Worm (Caenorhabditis elegans) whole organism, L4 larva: Measurements from ENCODE around the gene uroc-1.

Experiments used
- F37D6.2 ChIP-seq: sonication (generic microtip); optimal IDR thresholded peaks from 2 replicates; lab custom pipeline; 2016; ENCODE audit warnings: mild to moderate bottlenecking, missing genetic modification characterization, missing compliant biosample characterization
- T20F7.1 ChIP-seq: fragments of 200-800 bp; sonication (Bioruptor generic); optimal IDR thresholded peaks from 2 replicates; lab custom pipeline; 2018; ENCODE audit warnings: mild to moderate bottlenecking, missing genetic modification characterization, missing compliant biosample characterization
- T26A8.4 ChIP-seq: fragments of 200-800 bp; sonication (Bioruptor generic); IDR thresholded peaks from 2 replicates; pipeline ENCODE4 v1.3.6; 2022; ENCODE audit warnings: missing genetic modification characterization, missing compliant biosample characterization
- Y105C5A.15 ChIP-seq: fragments of 200-800 bp; sonication (Bioruptor generic); IDR thresholded peaks from 2 replicates; pipeline ENCODE4 v1.3.6; 2022; ENCODE audit warnings: missing genetic modification characterization, missing compliant biosample characterization
- ZK337.2 ChIP-seq: fragments of 200-800 bp; sonication (Bioruptor generic); IDR thresholded peaks from 2 replicates; pipeline ENCODE4 v1.3.6; 2022; ENCODE audit warnings: missing genetic modification reagents, missing genetic modification characterization, missing compliant biosample characterization
- ama-1 ChIP-seq: fragments of 150-350 bp; optimal IDR thresholded peaks from 2 replicates; lab custom pipeline; 2014; ENCODE audit warnings: inconsistent platforms, mixed read lengths
- arid-1 ChIP-seq: fragments of 200-800 bp; sonication (Bioruptor generic); conservative IDR thresholded peaks from 2 replicates; pipeline ENCODE4 v1.3.6; 2022; ENCODE audit warnings: missing genetic modification reagents, missing genetic modification characterization, missing compliant biosample characterization
- ceh-28 ChIP-seq: fragments of 150-350 bp; optimal IDR thresholded peaks from 2 replicates; lab custom pipeline; 2014; ENCODE audit warnings: missing biosample characterization, missing genetic modification reagents, missing genetic modification characterization
- ceh-44 ChIP-seq: fragments of 200-800 bp; sonication (Bioruptor generic); IDR thresholded peaks from 2 replicates; pipeline ENCODE4 v1.3.6; 2022; ENCODE audit warnings: missing genetic modification reagents, missing genetic modification characterization, missing compliant biosample characterization
- ceh-62 ChIP-seq: sonication (generic microtip); optimal IDR thresholded peaks from 2 replicates; lab custom pipeline; 2017; ENCODE audit warnings: missing biosample characterization, missing genetic modification characterization
- cey-2 ChIP-seq: sonication (generic microtip); optimal IDR thresholded peaks from 3 replicates; lab custom pipeline; 2017; ENCODE audit warnings: missing genetic modification characterization, mild to moderate bottlenecking, missing compliant biosample characterization, antibody characterized with exemption, borderline replicate concordance; ENCODE audit not compliant: insufficient read depth
- daf-16 ChIP-seq, 3 experiments: sonication (generic microtip); optimal IDR thresholded peaks; 2 replicates each; lab custom pipeline; 2016 to 2017; ENCODE audit warnings: missing genetic modification characterization in 3 of 3, missing genetic modification reagents in 3 of 3, mild to moderate bottlenecking in 2 of 3, missing compliant biosample characterization in 2 of 3, missing biosample characterization in 1 of 3, moderate library complexity in 1 of 3
- daf-8 ChIP-seq: fragments of 200-800 bp; sonication (Bioruptor generic); IDR thresholded peaks from 2 replicates; pipeline ENCODE4 v1.3.6; 2022; ENCODE audit warnings: missing genetic modification characterization, missing compliant biosample characterization
- dmd-6 ChIP-seq: fragments of 200-800 bp; sonication (Bioruptor generic); IDR thresholded peaks from 2 replicates; pipeline ENCODE4 v1.3.6; 2022; ENCODE audit warnings: missing genetic modification reagents, missing genetic modification characterization, missing compliant biosample characterization
- dmd-8 ChIP-seq: fragments of 200-800 bp; sonication (Bioruptor generic); IDR thresholded peaks from 2 replicates; pipeline ENCODE4 v1.3.6; 2022; ENCODE audit warnings: missing genetic modification characterization, missing compliant biosample characterization
- duxl-1 ChIP-seq: sonication (generic microtip); optimal IDR thresholded peaks from 2 replicates; lab custom pipeline; 2016; ENCODE audit warnings: mild to moderate bottlenecking, missing genetic modification characterization, moderate library complexity, missing compliant biosample characterization; ENCODE audit not compliant: poor library complexity
- dve-1 ChIP-seq: sonication (generic microtip); optimal IDR thresholded peaks from 2 replicates; lab custom pipeline; 2017; ENCODE audit warnings: antibody characterized with exemption, mild to moderate bottlenecking, missing genetic modification characterization, missing compliant biosample characterization; ENCODE audit not compliant: insufficient read depth
- egl-27 ChIP-seq: sonication (generic microtip); optimal IDR thresholded peaks from 3 replicates; lab custom pipeline; 2017; ENCODE audit warnings: missing biosample characterization, missing genetic modification reagents, missing genetic modification characterization
- egl-43 ChIP-seq: fragments of 200-800 bp; sonication (Bioruptor generic); IDR thresholded peaks from 2 replicates; pipeline ENCODE4 v1.3.6; 2022; ENCODE audit warnings: missing genetic modification reagents, missing genetic modification characterization, missing compliant biosample characterization
- fkh-10 ChIP-seq: fragments of 150-350 bp; optimal IDR thresholded peaks from 2 replicates; lab custom pipeline; 2014; ENCODE audit warnings: missing biosample characterization, missing genetic modification reagents, missing genetic modification characterization
- gei-8 ChIP-seq: fragments of 200-800 bp; sonication (Bioruptor generic); optimal IDR thresholded peaks from 2 replicates; lab custom pipeline; 2018; ENCODE audit warnings: mild to moderate bottlenecking, missing genetic modification characterization, missing compliant biosample characterization
- hif-1 ChIP-seq, 2 experiments: sonication (generic microtip); optimal IDR thresholded peaks; 2 replicates each; lab custom pipeline; 2016 to 2017; ENCODE audit warnings: missing compliant biosample characterization in 2 of 2, missing genetic modification characterization in 2 of 2, missing genetic modification reagents in 2 of 2, missing genotype in 2 of 2, mild to moderate bottlenecking in 1 of 2
- hlh-11 ChIP-seq: fragments of 200-800 bp; sonication (Bioruptor generic); optimal IDR thresholded peaks from 2 replicates; lab custom pipeline; 2018; ENCODE audit warnings: mild to moderate bottlenecking, missing genetic modification characterization, missing compliant biosample characterization
- hlh-30 ChIP-seq: sonication (generic microtip); optimal IDR thresholded peaks from 2 replicates; lab custom pipeline; 2017; ENCODE audit warnings: antibody characterized with exemption, mild to moderate bottlenecking, missing genetic modification characterization, missing compliant biosample characterization; ENCODE audit not compliant: insufficient read depth
- lin-38 ChIP-seq: fragments of 200-800 bp; sonication (Bioruptor generic); IDR thresholded peaks from 2 replicates; pipeline ENCODE4 v1.3.6; 2022; ENCODE audit warnings: missing genetic modification reagents, missing genetic modification characterization, missing compliant biosample characterization
- lsy-2 ChIP-seq, 2 experiments: fragments of 150-350 bp in 1 of 2; sonication (generic microtip) in 1 of 2; optimal IDR thresholded peaks; 2 replicates each; lab custom pipeline; 2014 to 2017; ENCODE audit warnings: missing biosample characterization in 2 of 2, missing genetic modification characterization in 2 of 2
- mdl-1 ChIP-seq, 2 experiments: fragments of 150-350 bp in 1 of 2; sonication (generic microtip) in 1 of 2; optimal IDR thresholded peaks; 2 replicates each; lab custom pipeline; 2014 to 2017; ENCODE audit warnings: missing biosample characterization in 2 of 2, missing genetic modification characterization in 2 of 2
- mes-2 ChIP-seq: sonication (generic microtip); optimal IDR thresholded peaks from 2 replicates; lab custom pipeline; 2016; ENCODE audit warnings: missing genotype, mild to moderate bottlenecking, missing genetic modification characterization, missing compliant biosample characterization; ENCODE audit not compliant: poor library complexity, severe bottlenecking
- mxl-3 ChIP-seq: fragments of 200-800 bp; sonication (Bioruptor generic); optimal IDR thresholded peaks from 2 replicates; lab custom pipeline; 2018; ENCODE audit warnings: mild to moderate bottlenecking, missing genetic modification characterization, missing compliant biosample characterization
- nhr-10 ChIP-seq: fragments of 150-350 bp; optimal IDR thresholded peaks from 2 replicates; lab custom pipeline; 2014; ENCODE audit warnings: missing biosample characterization, missing genetic modification characterization
- nhr-102 ChIP-seq: sonication (generic microtip); optimal IDR thresholded peaks from 2 replicates; lab custom pipeline; 2016; ENCODE audit warnings: mild to moderate bottlenecking, missing genetic modification characterization, moderate library complexity, missing compliant biosample characterization
- nhr-11 ChIP-seq: fragments of 150-350 bp; optimal IDR thresholded peaks from 2 replicates; lab custom pipeline; 2014; ENCODE audit warnings: missing biosample characterization, missing genetic modification characterization
- nhr-41 ChIP-seq: fragments of 200-800 bp; sonication (Bioruptor generic); IDR thresholded peaks from 2 replicates; pipeline ENCODE4 v1.3.6; 2022; ENCODE audit warnings: missing genetic modification reagents, missing genetic modification characterization, missing compliant biosample characterization
- nhr-6 ChIP-seq: fragments of 150-350 bp; optimal IDR thresholded peaks from 2 replicates; lab custom pipeline; 2014; ENCODE audit warnings: missing biosample characterization, missing genetic modification characterization
- nhr-77 ChIP-seq: fragments of 150-350 bp; optimal IDR thresholded peaks from 2 replicates; lab custom pipeline; 2014; ENCODE audit warnings: missing biosample characterization, missing genetic modification characterization
- php-3 ChIP-seq: fragments of 200-800 bp; sonication (Bioruptor generic); IDR thresholded peaks from 2 replicates; pipeline ENCODE4 v1.3.6; 2022; ENCODE audit warnings: missing genetic modification reagents, missing genetic modification characterization, missing compliant biosample characterization
- rbr-2 ChIP-seq: sonication (generic microtip); optimal IDR thresholded peaks from 2 replicates; lab custom pipeline; 2016; ENCODE audit warnings: missing genotype, missing genetic modification characterization, missing compliant biosample characterization
- saeg-2 ChIP-seq: fragments of 200-800 bp; sonication (Bioruptor generic); IDR thresholded peaks from 2 replicates; pipeline ENCODE4 v1.3.6; 2022; ENCODE audit warnings: missing genetic modification reagents, missing genetic modification characterization, missing compliant biosample characterization
- set-16 ChIP-seq: fragments of 200-800 bp; sonication (Bioruptor generic); IDR thresholded peaks from 2 replicates; pipeline ENCODE4 v1.3.6; 2022; ENCODE audit warnings: missing genetic modification reagents, missing genetic modification characterization, missing compliant biosample characterization
- snpc-1.2 ChIP-seq: fragments of 200-800 bp; sonication (Bioruptor generic); IDR thresholded peaks from 2 replicates; pipeline ENCODE4 v1.3.6; 2022; ENCODE audit warnings: missing genetic modification reagents, missing genetic modification characterization, missing compliant biosample characterization
- spr-3 ChIP-seq: fragments of 200-800 bp; sonication (Bioruptor generic); optimal IDR thresholded peaks from 2 replicates; lab custom pipeline; 2018; ENCODE audit warnings: mild to moderate bottlenecking, missing genetic modification characterization, missing compliant biosample characterization
- tag-97 ChIP-seq: fragments of 200-800 bp; sonication (Bioruptor generic); IDR thresholded peaks from 2 replicates; pipeline ENCODE4 v1.3.6; 2022; ENCODE audit warnings: missing genetic modification characterization, missing compliant biosample characterization
- tra-1 ChIP-seq: fragments of 200-800 bp; sonication (Bioruptor generic); IDR thresholded peaks from 2 replicates; pipeline ENCODE4 v1.3.6; 2022; ENCODE audit warnings: missing genetic modification reagents, missing genetic modification characterization, missing compliant biosample characterization
- unc-39 ChIP-seq: sonication (generic microtip); optimal IDR thresholded peaks from 2 replicates; lab custom pipeline; 2017; ENCODE audit warnings: missing biosample characterization, missing genetic modification characterization
- zfp-2 ChIP-seq: sonication (generic microtip); optimal IDR thresholded peaks from 2 replicates; lab custom pipeline; 2016; ENCODE audit warnings: mild to moderate bottlenecking, missing genetic modification characterization, missing compliant biosample characterization
- zfp-3 ChIP-seq: fragments of 200-800 bp; sonication (Bioruptor generic); conservative IDR thresholded peaks from 2 replicates; pipeline ENCODE4 v1.3.6; 2022; ENCODE audit warnings: missing genetic modification reagents, missing genetic modification characterization, missing compliant biosample characterization
- zip-2 ChIP-seq: fragments of 150-350 bp; optimal IDR thresholded peaks from 2 replicates; lab custom pipeline; 2014; ENCODE audit warnings: missing biosample characterization, missing genetic modification characterization
- ztf-7 ChIP-seq: fragments of 150-350 bp; optimal IDR thresholded peaks from 2 replicates; lab custom pipeline; 2014; ENCODE audit warnings: missing biosample characterization, missing genetic modification characterization

uroc-1 gene

DNA sequence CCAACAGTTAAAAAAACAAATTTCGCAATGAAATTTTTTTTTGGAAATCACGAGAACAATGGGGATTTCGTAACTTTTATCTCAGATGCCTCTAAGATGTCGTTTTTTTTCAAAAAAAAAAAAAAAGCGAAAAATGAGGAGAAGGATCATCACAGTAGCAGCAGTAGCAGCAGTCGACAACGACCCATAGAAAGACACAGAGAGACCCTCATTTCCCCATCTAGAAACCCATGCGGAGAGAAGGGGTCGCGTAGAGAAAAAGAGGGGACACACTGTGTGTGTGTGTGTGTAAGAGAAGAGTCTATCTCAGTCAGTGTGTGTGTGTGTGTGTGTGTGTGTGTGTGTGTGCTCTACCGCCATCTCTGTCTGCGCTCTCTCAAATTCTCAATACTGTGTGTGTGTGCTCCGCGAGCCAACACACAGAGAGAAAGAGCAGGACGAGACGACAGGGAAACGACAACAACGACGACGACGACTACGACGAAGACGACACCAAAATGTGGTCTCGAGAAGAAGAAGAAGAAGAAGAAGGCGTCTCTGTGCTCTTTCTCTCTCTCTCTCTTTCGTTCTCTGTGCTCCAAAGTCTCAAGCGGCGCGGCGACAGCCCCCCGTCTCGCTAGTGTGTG is 51.0 kb downstream of the uroc-1 start:
- TF ChIP-seq nhr-41 (GFP tag; lab: Robert Waterston, UW) (0 out of 2 replicates have a peak, but pooled peaks have one; percentile 30), ama-1 (lab: Kevin White, UChicago) (peak; percentile 8), spr-3 (GFP tag; lab: Kevin White, UChicago) (no peak), T26A8.4 (GFP tag; lab: Robert Waterston, UW) (peak; percentile 26; the same call in 1 of the 2 replicates), daf-8 (GFP tag; lab: Robert Waterston, UW) (no peak), nhr-11 (peak; percentile 71), lin-38 (peak; percentile 48), daf-16 (GFP tag; optimal IDR thresholded peaks at IDR 0.05; lab: Kevin White, UChicago) (peak in 1 of 2 experiments; percentile 38), daf-16 (tag; optimal IDR thresholded peaks at IDR 0.05; lab: Kevin White, UChicago) (peak; percentile 34), php-3 (GFP tag; lab: Robert Waterston, UW) (no peak), ztf-7 (tag; lab: Kevin White, UChicago) (peak; percentile 33), saeg-2 (GFP tag; lab: Robert Waterston, UW) (no peak), nhr-6 (tag; lab: Kevin White, UChicago) (peak; percentile 69), nhr-77 (tag; lab: Kevin White, UChicago) (peak; percentile 24), zfp-2 (tag; lab: Kevin White, UChicago) (peak; percentile 24), mdl-1 (tag; optimal IDR thresholded peaks at IDR 0.05; lab: Kevin White, UChicago) (peak; percentile 3 to 74), hlh-30 (tag; lab: Kevin White, UChicago) (peak; percentile 75), T20F7.1 (no peak), tra-1 (GFP tag; lab: Robert Waterston, UW) (peak; percentile 32), snpc-1.2 (no peak), tag-97 (no peak), hif-1 (tag; optimal IDR thresholded peaks at IDR 0.05; lab: Kevin White, UChicago) (peak; percentile 14 to 94), dve-1 (tag; lab: Kevin White, UChicago) (peak; percentile 81), nhr-102 (tag; lab: Kevin White, UChicago) (peak; percentile 28), fkh-10 (GFP tag; lab: Kevin White, UChicago) (peak; percentile 69), gei-8 (GFP tag; lab: Kevin White, UChicago) (no peak), arid-1 (GFP tag; lab: Robert Waterston, UW) (0 out of 2 replicates have a peak, but pooled peaks have one; percentile 10), unc-39 (no peak), rbr-2 (tag; lab: Kevin White, UChicago) (peak; percentile 88), dmd-8 (GFP tag; lab: Robert Waterston, UW) (0 out of 2 replicates have a peak, but pooled peaks have one; percentile 41), F37D6.2 (peak; percentile 74), egl-43 (GFP tag; lab: Robert Waterston, UW) (peak; percentile 44; the same call in 1 of the 2 replicates), Y105C5A.15 (GFP tag; lab: Robert Waterston, UW) (no peak), nhr-10 (tag; lab: Kevin White, UChicago) (peak; percentile 14), mxl-3 (GFP tag; lab: Kevin White, UChicago) (peak; percentile 55), cey-2 (tag; lab: Kevin White, UChicago) (no peak), dmd-6 (GFP tag; lab: Robert Waterston, UW) (peak; percentile 52), lsy-2 (tag; optimal IDR thresholded peaks at IDR 0.05; lab: Kevin White, UChicago) (peak; percentile 62 to 67), ZK337.2 (GFP tag; lab: Robert Waterston, UW) (no peak), ceh-28 (tag; lab: Kevin White, UChicago) (peak; percentile 13), ceh-62 (tag; lab: Kevin White, UChicago) (no peak), egl-27 (no peak), duxl-1 (tag; lab: Kevin White, UChicago) (peak; percentile 65), hlh-11 (peak; percentile 82), set-16 (GFP tag; lab: Robert Waterston, UW) (peak; percentile 33; the same call in 1 of the 2 replicates), mes-2 (peak; percentile 66), zip-2 (tag; lab: Kevin White, UChicago) (no peak), zfp-3 (0 out of 2 replicates have a peak, but pooled peaks have one; percentile 40), ceh-44 (GFP tag; lab: Robert Waterston, UW) (no peak)
